Fruit fly (Drosophila melanogaster) whole organism, pupa: ENCODE results near the gene CG2865.

Source experiments
- CG10348 ChIP-seq: fragments of 200-800 bp; sonication (Bioruptor generic); IDR thresholded peaks from 2 replicates; pipeline ENCODE4 v1.3.6; 2022; ENCODE audit warnings: missing biosample characterization, missing genetic modification characterization
- CG12605 ChIP-seq: fragments of 200-800 bp; sonication (Bioruptor generic); IDR thresholded peaks from 2 replicates; pipeline ENCODE4 v1.3.6; 2022; ENCODE audit warnings: missing biosample characterization, missing genetic modification characterization
- CG13204 ChIP-seq: fragments of 200-800 bp; sonication (Bioruptor generic); optimal IDR thresholded peaks from 2 replicates; lab custom pipeline; 2018; ENCODE audit warnings: missing biosample characterization, mild to moderate bottlenecking, missing genetic modification characterization, moderate library complexity
- CG14655 ChIP-seq: fragments of 200-800 bp; sonication (Bioruptor generic); optimal IDR thresholded peaks from 3 replicates; lab custom pipeline; 2017; ENCODE audit warnings: mild to moderate bottlenecking, missing biosample characterization, missing genetic modification reagents, missing genetic modification characterization
- CG15710 ChIP-seq: fragments of 200-800 bp; sonication (Bioruptor generic); optimal IDR thresholded peaks from 2 replicates; lab custom pipeline; 2018; ENCODE audit warnings: missing biosample characterization, mild to moderate bottlenecking, missing genetic modification characterization, moderate library complexity
- CG17806 ChIP-seq: fragments of 200-800 bp; sonication (Bioruptor generic); optimal IDR thresholded peaks from 2 replicates; lab custom pipeline; 2018; ENCODE audit warnings: missing biosample characterization, mild to moderate bottlenecking, missing genetic modification characterization, moderate library complexity
- CG32121 ChIP-seq: fragments of 200-800 bp; sonication (Bioruptor generic); IDR thresholded peaks from 2 replicates; pipeline ENCODE4 v1.3.6; 2022; ENCODE audit warnings: missing biosample characterization, missing genetic modification characterization
- CG34367 ChIP-seq: fragments of 200-800 bp; sonication (Bioruptor generic); optimal IDR thresholded peaks from 2 replicates; lab custom pipeline; 2018; ENCODE audit warnings: missing biosample characterization, mild to moderate bottlenecking, missing genetic modification characterization
- CG4496 ChIP-seq: fragments of 200-800 bp; sonication (Bioruptor generic); IDR thresholded peaks from 3 replicates; pipeline ENCODE4 v1.3.6; 2022; ENCODE audit warnings: missing biosample characterization, missing genetic modification characterization
- CG8159 ChIP-seq: fragments of 200-800 bp; sonication (Bioruptor generic); optimal IDR thresholded peaks from 3 replicates; lab custom pipeline; 2018; ENCODE audit warnings: missing biosample characterization, mild to moderate bottlenecking, missing genetic modification characterization, moderate library complexity
- CG8301 ChIP-seq: fragments of 200-800 bp; sonication (Bioruptor generic); optimal IDR thresholded peaks from 2 replicates; lab custom pipeline; 2018; ENCODE audit warnings: missing biosample characterization, mild to moderate bottlenecking, missing genetic modification characterization
- CG9948 ChIP-seq: fragments of 200-800 bp; sonication (Bioruptor generic); optimal IDR thresholded peaks from 2 replicates; lab custom pipeline; 2018; ENCODE audit warnings: missing biosample characterization, mild to moderate bottlenecking, missing genetic modification characterization, moderate library complexity
- D1 ChIP-seq: fragments of 200-800 bp; sonication (Bioruptor generic); optimal IDR thresholded peaks from 2 replicates; lab custom pipeline; 2018; ENCODE audit warnings: missing biosample characterization, mild to moderate bottlenecking, missing genetic modification characterization, moderate library complexity
- EcR ChIP-seq: fragments of 200-800 bp; sonication (Bioruptor generic); optimal IDR thresholded peaks from 3 replicates; lab custom pipeline; 2019; ENCODE audit warnings: missing biosample characterization, missing genetic modification characterization, mild to moderate bottlenecking, moderate library complexity, missing genetic modification reagents
- Ets98B ChIP-seq: fragments of 200-800 bp; sonication (Bioruptor generic); IDR thresholded peaks from 2 replicates; pipeline ENCODE4 v1.3.6; 2022; ENCODE audit warnings: missing biosample characterization, missing genetic modification characterization
- Pif1A ChIP-seq: fragments of 200-800 bp; sonication (Bioruptor generic); optimal IDR thresholded peaks from 3 replicates; lab custom pipeline; 2016; ENCODE audit warnings: missing biosample characterization, missing genetic modification characterization
- Pif1B ChIP-seq: fragments of 200-800 bp; sonication (Bioruptor generic); optimal IDR thresholded peaks from 3 replicates; lab custom pipeline; 2016; ENCODE audit warnings: missing biosample characterization, missing genetic modification characterization
- Snoo ChIP-seq: fragments of 200-800 bp; sonication (Bioruptor generic); optimal IDR thresholded peaks from 3 replicates; lab custom pipeline; 2017; ENCODE audit warnings: missing biosample characterization, mild to moderate bottlenecking, missing genetic modification characterization, inconsistent platforms
- fd96Ca ChIP-seq: fragments of 200-800 bp; sonication (Bioruptor generic); IDR thresholded peaks from 3 replicates; pipeline ENCODE4 v1.3.6; 2022; ENCODE audit warnings: missing biosample characterization, missing genetic modification characterization
- gl ChIP-seq: fragments of 200-800 bp; sonication (Bioruptor generic); optimal IDR thresholded peaks from 2 replicates; lab custom pipeline; 2018; ENCODE audit warnings: missing biosample characterization, mild to moderate bottlenecking, missing genetic modification characterization
- rn ChIP-seq: fragments of 200-800 bp; sonication (Bioruptor generic); IDR thresholded peaks from 2 replicates; pipeline ENCODE4 v1.3.6; 2022; ENCODE audit warnings: missing biosample characterization, missing genetic modification characterization

The CG2865 gene

dm6 chrX:2334025-2334424 lies 40.8 kb upstream of the CG2865 start:
- TF ChIP-seq fd96Ca (GFP tag; lab: Robert Waterston, UW) (0 out of 3 replicates have a peak, but pooled peaks have one; percentile 25), CG9948 (tag; lab: Kevin White, UChicago) (no peak)

- TF ChIP-seq CG12605 (GFP tag; lab: Robert Waterston, UW) (no peak), Ets98B (GFP tag; lab: Robert Waterston, UW) (no peak), fd96Ca (GFP tag; lab: Robert Waterston, UW) (no peak), rn (GFP tag; lab: Robert Waterston, UW) (no peak), EcR (no peak), CG32121 (GFP tag; lab: Robert Waterston, UW) (no peak)
- TF ChIP-seq, all 21 proteins: peak for 0
Measured at dm6 chrX:2332784-2333183, 39.6 kb upstream of the CG2865 start.

DNA sequence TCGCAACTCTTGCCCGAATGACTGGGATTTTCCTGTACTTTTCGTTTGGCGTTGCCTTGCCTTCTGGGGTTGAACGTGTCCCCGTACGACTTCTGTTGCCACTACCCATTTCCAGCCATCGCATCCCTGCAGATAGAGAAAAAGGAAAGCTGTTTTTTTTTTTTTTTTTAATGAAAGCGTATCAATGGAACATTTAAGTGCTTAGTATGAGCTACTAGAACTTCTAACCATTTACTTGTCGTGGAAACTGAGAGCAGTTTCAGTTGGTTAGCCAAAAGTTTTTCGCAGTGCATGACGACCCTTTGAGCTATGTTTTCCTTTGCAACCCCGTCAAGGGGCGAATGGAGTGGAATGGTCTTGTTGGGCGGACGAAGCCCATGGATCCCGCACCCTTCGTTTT lies 36.1 kb upstream of the CG2865 start:
- TF ChIP-seq D1 (tag; lab: Kevin White, UChicago): no peak
- no peak for TF ChIP-seq CG10348 (GFP tag; lab: Robert Waterston, UW)
- peak; percentile 36 for TF ChIP-seq Pif1B (GFP tag; lab: Kevin White, UChicago)
- TF ChIP-seq CG32121 (GFP tag; lab: Robert Waterston, UW): no peak
- TF ChIP-seq CG17806 (tag; lab: Kevin White, UChicago): peak; percentile 56
- TF ChIP-seq rn (GFP tag; lab: Robert Waterston, UW): no peak
- no peak; the same call in 1 of the 2 replicates for TF ChIP-seq Ets98B (GFP tag; lab: Robert Waterston, UW)
- peak; percentile 1 for TF ChIP-seq CG13204
- TF ChIP-seq CG14655 (GFP tag; lab: Kevin White, UChicago): peak; percentile 28
- peak; percentile 66 for TF ChIP-seq CG15710 (tag; lab: Kevin White, UChicago)
- no peak for TF ChIP-seq CG8301 (tag; lab: Kevin White, UChicago)
- peak; percentile 46; the same call in 1 of the 3 replicates for TF ChIP-seq fd96Ca (GFP tag; lab: Robert Waterston, UW)
- TF ChIP-seq EcR: no peak
- peak; percentile 61 for TF ChIP-seq Pif1A
- 0 out of 3 replicates have a peak, but pooled peaks have one; percentile 37 for TF ChIP-seq CG4496 (GFP tag; lab: Robert Waterston, UW)
- no peak for TF ChIP-seq CG12605 (GFP tag; lab: Robert Waterston, UW)
- TF ChIP-seq gl: peak; percentile 3
- peak; percentile 15 for TF ChIP-seq CG34367 (tag; lab: Kevin White, UChicago)
- peak; percentile 29 for TF ChIP-seq CG9948 (tag; lab: Kevin White, UChicago)
- TF ChIP-seq Snoo (tag; lab: Kevin White, UChicago): peak; percentile 45
- peak; percentile 61 for TF ChIP-seq CG8159 (tag; lab: Kevin White, UChicago)

DNA sequence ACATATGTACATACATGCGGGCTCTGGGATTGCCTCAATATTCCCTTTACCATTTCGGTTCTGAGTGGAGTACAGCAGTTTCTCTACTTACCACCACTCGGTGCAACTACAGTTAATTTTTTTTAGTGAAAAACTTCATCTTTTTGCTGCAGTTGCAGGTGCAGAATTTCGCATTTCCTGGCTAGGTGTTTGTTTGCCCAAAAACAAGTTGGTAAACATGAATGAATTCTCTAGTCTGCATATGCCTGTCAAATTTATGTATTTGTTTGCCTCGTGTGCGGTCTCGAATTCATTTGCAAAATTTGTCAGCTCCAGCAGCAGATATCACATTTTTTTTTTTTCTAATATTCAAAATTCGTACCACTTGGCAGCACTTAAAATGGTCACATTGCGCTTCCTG lies 33.6 kb upstream of the CG2865 start, which contains the start of gene CG2854:
Gene CG2854 (plus strand): TSS at position 301 of the 400 bp plus-strand sequence.
- TF ChIP-seq CG13204: no peak
- no peak for TF ChIP-seq EcR
- no peak for TF ChIP-seq CG8159 (tag; lab: Kevin White, UChicago)
- TF ChIP-seq Pif1A: no peak
- no peak for TF ChIP-seq CG14655 (GFP tag; lab: Kevin White, UChicago)
- TF ChIP-seq CG8301 (tag; lab: Kevin White, UChicago): no peak
- TF ChIP-seq CG34367 (tag; lab: Kevin White, UChicago): no peak

DNA sequence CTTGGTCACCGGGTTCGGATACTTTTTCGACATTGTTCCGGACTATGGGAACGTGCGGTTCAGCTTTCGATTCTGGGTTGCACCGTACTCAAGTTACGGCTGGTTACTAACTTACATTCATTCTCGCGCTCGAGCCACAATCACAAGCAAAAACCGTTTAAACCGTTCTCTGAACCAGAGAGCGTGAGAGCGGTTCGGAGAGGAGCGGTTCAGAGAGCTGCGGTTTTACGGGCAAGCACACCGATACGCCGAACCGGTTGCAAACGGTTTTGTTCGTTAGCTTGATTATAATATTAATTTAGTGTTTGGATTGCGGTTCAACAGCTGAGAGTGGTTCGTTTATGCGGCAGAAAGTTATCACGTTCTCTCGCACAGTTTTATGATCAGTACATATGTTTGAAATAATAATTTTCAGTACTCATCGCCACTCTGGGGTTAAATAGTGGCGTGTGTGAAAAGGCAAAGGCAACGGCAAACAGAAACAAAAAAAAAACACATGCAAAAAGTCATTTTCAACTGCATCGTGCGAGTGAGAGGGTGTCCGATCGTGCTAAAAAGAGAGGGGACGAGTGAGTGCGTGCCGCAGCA lies 32.5 kb upstream of the CG2865 start, which contains the start of gene CG14050:
Gene CG14050 (minus strand): TSS at position 560 of the 588 bp plus-strand sequence.
- TF ChIP-seq Pif1A (no peak), CG10348 (GFP tag; lab: Robert Waterston, UW) (no peak), CG17806 (tag; lab: Kevin White, UChicago) (no peak), CG13204 (no peak), CG8159 (tag; lab: Kevin White, UChicago) (no peak), CG4496 (GFP tag; lab: Robert Waterston, UW) (no peak), D1 (tag; lab: Kevin White, UChicago) (no peak), EcR (no peak), CG34367 (tag; lab: Kevin White, UChicago) (no peak)

dm6 chrX:2323661-2324293 lies 30.6 kb upstream of the CG2865 start:
- TF ChIP-seq CG8159 (tag; lab: Kevin White, UChicago) (no peak), EcR (peak; percentile 58), gl (no peak), CG9948 (tag; lab: Kevin White, UChicago) (no peak), CG34367 (tag; lab: Kevin White, UChicago) (no peak), Pif1B (GFP tag; lab: Kevin White, UChicago) (no peak), CG4496 (GFP tag; lab: Robert Waterston, UW) (0 out of 3 replicates have a peak, but pooled peaks have one; percentile 9), Pif1A (no peak), CG13204 (peak; percentile 91), CG12605 (GFP tag; lab: Robert Waterston, UW) (no peak), Snoo (tag; lab: Kevin White, UChicago) (no peak), CG17806 (tag; lab: Kevin White, UChicago) (no peak), CG32121 (GFP tag; lab: Robert Waterston, UW) (no peak), CG15710 (tag; lab: Kevin White, UChicago) (no peak), rn (GFP tag; lab: Robert Waterston, UW) (no peak), CG10348 (GFP tag; lab: Robert Waterston, UW) (no peak), CG8301 (tag; lab: Kevin White, UChicago) (no peak)
